Worm (Caenorhabditis elegans) whole organism, young adult: ENCODE measurements around the gene txt-13.

Source experiments
- B0019.2 ChIP-seq: fragments of 200-800 bp; sonication (Bioruptor generic); conservative IDR thresholded peaks from 2 replicates; pipeline ENCODE4 v1.3.6; 2022; ENCODE audit warnings: missing genetic modification reagents, missing genetic modification characterization, missing compliant biosample characterization
- B0261.1 ChIP-seq: sonication (generic microtip); optimal IDR thresholded peaks from 2 replicates; lab custom pipeline; 2016; ENCODE audit warnings: mild to moderate bottlenecking, missing genetic modification characterization, moderate library complexity, missing compliant biosample characterization
- D2030.7 ChIP-seq: fragments of 200-800 bp; sonication (Bioruptor generic); IDR thresholded peaks from 2 replicates; pipeline ENCODE4 v1.3.6; 2022; ENCODE audit warnings: missing genetic modification reagents, missing genetic modification characterization, missing compliant biosample characterization
- F23B12.7 ChIP-seq: sonication (generic microtip); optimal IDR thresholded peaks from 2 replicates; lab custom pipeline; 2017; ENCODE audit warnings: missing genetic modification characterization, mild to moderate bottlenecking, missing compliant biosample characterization, antibody characterized with exemption, moderate library complexity; ENCODE audit not compliant: insufficient read depth
- F33H1.4 ChIP-seq: fragments of 200-800 bp; sonication (Bioruptor generic); IDR thresholded peaks from 2 replicates; pipeline ENCODE4 v1.3.6; 2022; ENCODE audit warnings: missing genetic modification reagents, missing genetic modification characterization, missing compliant biosample characterization
- F55B11.4 ChIP-seq: sonication (generic microtip); optimal IDR thresholded peaks from 2 replicates; lab custom pipeline; 2016; ENCODE audit warnings: missing compliant biosample characterization, missing genetic modification characterization, borderline replicate concordance; ENCODE audit not compliant: insufficient read depth
- K12H6.12 ChIP-seq: fragments of 200-800 bp; sonication (Bioruptor generic); optimal IDR thresholded peaks from 2 replicates; lab custom pipeline; 2018; ENCODE audit warnings: mild to moderate bottlenecking, missing genetic modification characterization, missing compliant biosample characterization
- T26A5.8 ChIP-seq: sonication (generic microtip); optimal IDR thresholded peaks from 2 replicates; lab custom pipeline; 2016; ENCODE audit warnings: missing genetic modification characterization, missing compliant biosample characterization
- Y53G8AR.9 ChIP-seq: fragments of 200-800 bp; sonication (Bioruptor generic); conservative IDR thresholded peaks from 2 replicates; pipeline ENCODE4 v1.3.6; 2022; ENCODE audit warnings: missing genetic modification reagents, missing genetic modification characterization, missing compliant biosample characterization
- Y67H2A.10 ChIP-seq: fragments of 200-800 bp; sonication (Bioruptor generic); conservative IDR thresholded peaks from 2 replicates; pipeline ENCODE4 v1.3.6; 2022; ENCODE audit warnings: missing genetic modification reagents, missing genetic modification characterization, missing compliant biosample characterization
- aptf-3 ChIP-seq: fragments of 200-800 bp; sonication (Bioruptor generic); IDR thresholded peaks from 2 replicates; pipeline ENCODE4 v1.3.6; 2022; ENCODE audit warnings: missing genetic modification characterization, missing compliant biosample characterization
- atf-7 ChIP-seq: sonication (generic microtip); optimal IDR thresholded peaks from 2 replicates; lab custom pipeline; 2017; ENCODE audit warnings: mild to moderate bottlenecking, missing genetic modification characterization, missing compliant biosample characterization
- attf-6 ChIP-seq: fragments of 200-800 bp; sonication (Bioruptor generic); IDR thresholded peaks from 2 replicates; pipeline ENCODE4 v1.3.6; 2022; ENCODE audit warnings: missing genetic modification reagents, missing genetic modification characterization, missing compliant biosample characterization
- ceh-79 ChIP-seq: sonication (generic microtip); optimal IDR thresholded peaks from 2 replicates; lab custom pipeline; 2017; ENCODE audit warnings: mild to moderate bottlenecking, missing genetic modification characterization, missing compliant biosample characterization
- ceh-91 ChIP-seq: fragments of 200-800 bp; sonication (Bioruptor generic); IDR thresholded peaks from 2 replicates; pipeline ENCODE4 v1.3.6; 2022; ENCODE audit warnings: missing genetic modification reagents, missing genetic modification characterization, missing compliant biosample characterization
- efl-1 ChIP-seq: fragments of 150-350 bp; optimal IDR thresholded peaks from 2 replicates; lab custom pipeline; 2014; ENCODE audit warnings: missing biosample characterization, missing genetic modification reagents, missing genetic modification characterization
- egl-44 ChIP-seq: fragments of 200-800 bp; sonication (Bioruptor generic); IDR thresholded peaks from 2 replicates; pipeline ENCODE4 v1.3.6; 2022; ENCODE audit warnings: missing genetic modification reagents, missing genetic modification characterization, missing compliant biosample characterization
- fkh-3 ChIP-seq: sonication (generic microtip); optimal IDR thresholded peaks from 2 replicates; lab custom pipeline; 2016; ENCODE audit warnings: mild to moderate bottlenecking, missing genetic modification characterization, missing compliant biosample characterization
- him-1 ChIP-seq: sonication (generic microtip); optimal IDR thresholded peaks from 2 replicates; lab custom pipeline; 2016; ENCODE audit warnings: missing genotype, missing genetic modification reagents, missing genetic modification characterization, missing compliant biosample characterization
- hlh-26 ChIP-seq: fragments of 200-800 bp; sonication (Bioruptor generic); conservative IDR thresholded peaks from 2 replicates; pipeline ENCODE4 v1.3.6; 2022; ENCODE audit warnings: missing genetic modification reagents, missing genetic modification characterization, missing compliant biosample characterization
- hmg-1.2 ChIP-seq: fragments of 200-800 bp; sonication (Bioruptor generic); IDR thresholded peaks from 2 replicates; pipeline ENCODE4 v1.3.6; 2022; ENCODE audit warnings: missing genetic modification reagents, missing genetic modification characterization, missing compliant biosample characterization
- hrde-1 ChIP-seq: sonication (generic microtip); optimal IDR thresholded peaks from 2 replicates; lab custom pipeline; 2016; ENCODE audit warnings: missing genetic modification characterization, mild to moderate bottlenecking, missing compliant biosample characterization, moderate library complexity, missing genotype, missing genetic modification reagents, borderline replicate concordance
- hsf-1 ChIP-seq: fragments of 200-800 bp; sonication (Bioruptor generic); IDR thresholded peaks from 2 replicates; pipeline ENCODE4 v1.3.6; 2022; ENCODE audit warnings: missing genetic modification reagents, missing genetic modification characterization, missing compliant biosample characterization
- lag-1 ChIP-seq: fragments of 200-800 bp; sonication (Bioruptor generic); IDR thresholded peaks from 2 replicates; pipeline ENCODE4 v1.3.6; 2022; ENCODE audit warnings: missing genetic modification reagents, missing genetic modification characterization, missing compliant biosample characterization
- let-526 ChIP-seq: fragments of 200-800 bp; sonication (Bioruptor generic); IDR thresholded peaks from 2 replicates; pipeline ENCODE4 v1.3.6; 2022; ENCODE audit warnings: missing genetic modification reagents, missing genetic modification characterization, missing compliant biosample characterization
- lin-40 ChIP-seq: sonication (generic microtip); optimal IDR thresholded peaks from 2 replicates; lab custom pipeline; 2016; ENCODE audit warnings: missing genetic modification characterization, mild to moderate bottlenecking, missing compliant biosample characterization, missing genotype, missing genetic modification reagents
- madf-8 ChIP-seq: fragments of 200-800 bp; sonication (Bioruptor generic); conservative IDR thresholded peaks from 2 replicates; pipeline ENCODE4 v1.3.6; 2022; ENCODE audit warnings: missing genetic modification reagents, missing genetic modification characterization, missing compliant biosample characterization
- mes-4 ChIP-seq: sonication (generic microtip); optimal IDR thresholded peaks from 2 replicates; lab custom pipeline; 2016; ENCODE audit warnings: missing genotype, missing genetic modification characterization, missing compliant biosample characterization
- nfya-2 ChIP-seq: fragments of 200-800 bp; sonication (Bioruptor generic); IDR thresholded peaks from 2 replicates; pipeline ENCODE4 v1.3.6; 2022; ENCODE audit warnings: missing genetic modification reagents, missing genetic modification characterization, missing compliant biosample characterization
- nhr-80 ChIP-seq: sonication (generic microtip); optimal IDR thresholded peaks from 2 replicates; lab custom pipeline; 2016; ENCODE audit warnings: missing genetic modification characterization, missing compliant biosample characterization
- nhr-90 ChIP-seq: sonication (generic microtip); optimal IDR thresholded peaks from 2 replicates; lab custom pipeline; 2016; ENCODE audit warnings: missing genotype, mild to moderate bottlenecking, missing genetic modification characterization, missing compliant biosample characterization
- rec-8 ChIP-seq, 2 experiments: sonication (generic microtip); optimal IDR thresholded peaks; 2 replicates each; lab custom pipeline; 2016; ENCODE audit warnings: mild to moderate bottlenecking in 2 of 2, missing genetic modification characterization in 2 of 2, missing genetic modification reagents in 2 of 2, missing genotype in 2 of 2, missing biosample characterization in 1 of 2, missing compliant biosample characterization in 1 of 2, moderate library complexity in 1 of 2
- sdz-38 ChIP-seq: sonication (generic microtip); optimal IDR thresholded peaks from 2 replicates; lab custom pipeline; 2016; ENCODE audit warnings: missing genotype, missing genetic modification characterization, missing compliant biosample characterization
- sea-2 ChIP-seq: fragments of 200-800 bp; sonication (Bioruptor generic); IDR thresholded peaks from 2 replicates; pipeline ENCODE4 v1.3.6; 2022; ENCODE audit warnings: missing genetic modification characterization, missing compliant biosample characterization
- snpc-1.3 ChIP-seq: sonication (generic microtip); optimal IDR thresholded peaks from 2 replicates; lab custom pipeline; 2017; ENCODE audit warnings: missing genetic modification characterization, mild to moderate bottlenecking, missing compliant biosample characterization, antibody characterized with exemption, moderate library complexity, missing genotype, missing genetic modification reagents; ENCODE audit not compliant: insufficient read depth
- snpc-3.4 ChIP-seq: sonication (generic microtip); optimal IDR thresholded peaks from 2 replicates; lab custom pipeline; 2017; ENCODE audit warnings: missing genetic modification characterization, mild to moderate bottlenecking, missing compliant biosample characterization, antibody characterized with exemption, moderate library complexity, missing genotype, missing genetic modification reagents
- snpc-4 ChIP-seq, 5 experiments: fragments of 150-350 bp in 1 of 5; sonication (generic microtip) in 4 of 5; optimal IDR thresholded peaks; 2 replicates each; lab custom pipeline; 2014 to 2018; ENCODE audit warnings: missing genetic modification characterization in 5 of 5, missing biosample characterization in 3 of 5, antibody characterized with exemption in 2 of 5, mild to moderate bottlenecking in 2 of 5, missing compliant biosample characterization in 2 of 5, missing genotype in 2 of 5, moderate library complexity in 2 of 5, missing genetic modification reagents in 1 of 5
- somi-1 ChIP-seq: fragments of 200-800 bp; sonication (Bioruptor generic); optimal IDR thresholded peaks from 2 replicates; lab custom pipeline; 2018; ENCODE audit warnings: mild to moderate bottlenecking, missing genetic modification characterization, missing compliant biosample characterization
- tlf-1 ChIP-seq: fragments of 200-800 bp; sonication (Bioruptor generic); optimal IDR thresholded peaks from 2 replicates; lab custom pipeline; 2018; ENCODE audit warnings: mild to moderate bottlenecking, missing genetic modification characterization, missing compliant biosample characterization
- unc-130 ChIP-seq: sonication (generic microtip); optimal IDR thresholded peaks from 2 replicates; lab custom pipeline; 2016; ENCODE audit warnings: missing genetic modification reagents, missing genetic modification characterization, missing compliant biosample characterization
- zfh-2 ChIP-seq: fragments of 200-800 bp; sonication (Bioruptor generic); conservative IDR thresholded peaks from 2 replicates; pipeline ENCODE4 v1.3.6; 2022; ENCODE audit warnings: missing genetic modification reagents, missing genetic modification characterization, missing compliant biosample characterization
- ztf-18 ChIP-seq: sonication (generic microtip); optimal IDR thresholded peaks from 2 replicates; lab custom pipeline; 2016; ENCODE audit warnings: missing genotype, mild to moderate bottlenecking, missing genetic modification characterization, missing compliant biosample characterization
- ztf-22 ChIP-seq: fragments of 200-800 bp; sonication (Bioruptor generic); optimal IDR thresholded peaks from 2 replicates; lab custom pipeline; 2018; ENCODE audit warnings: mild to moderate bottlenecking, missing genetic modification characterization, moderate library complexity, missing compliant biosample characterization
- ztf-25 ChIP-seq: fragments of 200-800 bp; sonication (Bioruptor generic); IDR thresholded peaks from 2 replicates; pipeline ENCODE4 v1.3.6; 2022; ENCODE audit warnings: missing genetic modification reagents, missing genetic modification characterization, missing compliant biosample characterization
- ztf-26 ChIP-seq: sonication (generic microtip); optimal IDR thresholded peaks from 2 replicates; lab custom pipeline; 2017; ENCODE audit warnings: missing genetic modification characterization, missing compliant biosample characterization
- ztf-28 ChIP-seq: fragments of 200-800 bp; sonication (Bioruptor generic); IDR thresholded peaks from 2 replicates; pipeline ENCODE4 v1.3.6; 2022; ENCODE audit warnings: missing genetic modification reagents, missing genetic modification characterization, missing compliant biosample characterization
- ztf-3 ChIP-seq: fragments of 200-800 bp; sonication (Bioruptor generic); optimal IDR thresholded peaks from 2 replicates; lab custom pipeline; 2018; ENCODE audit warnings: mild to moderate bottlenecking, missing genetic modification characterization, missing compliant biosample characterization

txt-13 gene

DNA sequence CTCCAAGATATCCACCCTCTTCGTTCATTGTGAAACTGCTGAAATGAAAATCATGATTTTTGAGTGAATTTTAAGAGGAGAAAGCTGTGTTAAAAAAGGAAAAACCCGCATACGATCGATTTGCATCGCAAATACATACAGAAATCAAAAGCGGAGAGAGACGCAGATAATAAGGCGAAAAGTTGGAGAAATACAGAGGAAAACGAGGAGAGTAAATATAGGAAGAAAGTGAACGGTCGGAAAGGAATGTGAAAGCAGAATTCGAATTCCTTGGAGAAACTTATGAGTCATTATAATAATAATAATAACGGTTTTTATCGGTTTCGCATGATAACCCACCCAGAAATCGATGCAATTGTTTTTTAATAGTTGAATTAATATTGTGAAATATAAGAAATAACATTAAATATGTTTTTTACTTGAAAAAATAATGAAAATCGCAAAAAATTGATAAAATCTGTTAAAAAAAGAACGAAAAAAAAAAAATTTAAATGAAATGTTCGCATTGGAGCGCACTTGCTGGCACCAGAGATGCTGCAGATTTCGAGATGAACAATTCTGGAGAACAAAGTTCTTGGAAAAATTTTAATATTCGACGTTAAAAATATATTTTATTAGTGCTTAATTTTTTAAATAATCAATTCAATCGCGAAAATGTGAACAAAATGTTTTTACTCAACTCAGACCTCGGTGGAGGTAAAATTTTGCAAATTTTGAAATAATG, 37.0 kb downstream of the txt-13 start, which contains the start of gene ccm-3:
ccm-3 (minus strand) TSS at position 38 of the 724 bp plus-strand sequence.
- TF ChIP-seq F55B11.4 (no peak), ceh-91 (GFP tag; lab: Robert Waterston, UW) (no peak), hlh-26 (GFP tag; lab: Robert Waterston, UW) (no peak), let-526 (GFP tag; lab: Robert Waterston, UW) (no peak), snpc-1.3 (tag; lab: Kevin White, UChicago) (no peak), somi-1 (GFP tag; lab: Kevin White, UChicago) (no peak), fkh-3 (tag; lab: Kevin White, UChicago) (no peak), madf-8 (GFP tag; lab: Robert Waterston, UW) (no peak), K12H6.12 (tag; lab: Kevin White, UChicago) (no peak), nhr-80 (tag; lab: Kevin White, UChicago) (peak; percentile 32), efl-1 (peak; percentile 10), ztf-18 (tag; lab: Kevin White, UChicago) (no peak), zfh-2 (no peak), F33H1.4 (GFP tag; lab: Robert Waterston, UW) (no peak), ztf-28 (GFP tag; lab: Robert Waterston, UW) (no peak), atf-7 (tag; lab: Kevin White, UChicago) (no peak), lag-1 (no peak), ztf-3 (GFP tag; lab: Kevin White, UChicago) (no peak), aptf-3 (GFP tag; lab: Robert Waterston, UW) (no peak), attf-6 (no peak), sea-2 (GFP tag; lab: Robert Waterston, UW) (no peak), lin-40 (tag; lab: Kevin White, UChicago) (no peak), mes-4 (tag; lab: Kevin White, UChicago) (no peak), hsf-1 (no peak), Y53G8AR.9 (GFP tag; lab: Robert Waterston, UW) (no peak), F23B12.7 (tag; lab: Kevin White, UChicago) (peak; percentile 1), tlf-1 (GFP tag; lab: Kevin White, UChicago) (no peak), hrde-1 (tag; lab: Kevin White, UChicago) (no peak), nhr-90 (tag; lab: Kevin White, UChicago) (no peak), Y67H2A.10 (GFP tag; lab: Robert Waterston, UW) (no peak), snpc-3.4 (tag; lab: Kevin White, UChicago) (no peak), D2030.7 (GFP tag; lab: Robert Waterston, UW) (no peak), him-1 (no peak), ztf-22 (GFP tag; lab: Kevin White, UChicago) (no peak), B0019.2 (no peak), egl-44 (no peak), ztf-25 (no peak), hmg-1.2 (GFP tag; lab: Robert Waterston, UW) (peak; percentile 32; the same call in 1 of the 2 replicates), B0261.1 (no peak), unc-130 (GFP tag; lab: Kevin White, UChicago) (no peak), rec-8 (tag; optimal IDR thresholded peaks at IDR 0.05; lab: Kevin White, UChicago) (no peak), ceh-79 (no peak), ztf-26 (tag; lab: Kevin White, UChicago) (no peak), nfya-2 (GFP tag; lab: Robert Waterston, UW) (no peak), sdz-38 (tag; lab: Kevin White, UChicago) (no peak), snpc-4 (GFP tag; optimal IDR thresholded peaks at IDR 0.05; lab: Kevin White, UChicago) (no peak), snpc-4 (tag; optimal IDR thresholded peaks at IDR 0.05; lab: Kevin White, UChicago) (no peak), T26A5.8 (tag; lab: Kevin White, UChicago) (no peak)
